Fruit fly (Drosophila melanogaster): ENCODE data around the gene CG31441.

- TF ChIP-seq CG8478 (optimal IDR thresholded peaks at IDR 0.05), result no peak
- TF ChIP-seq EcR (GFP tag; optimal IDR thresholded peaks at IDR 0.05), result no peak
Observed at dm6 chr3R:11200885-11201421, 35.1 kb upstream of the CG31441 start.

Data from whole organism.